Fruit fly (Drosophila melanogaster): Measurements from ENCODE around the gene CG43998.

Gene CG43998

dm6 chr3R:23887572-23887971 is 41.2 kb downstream of the CG43998 start:
- TF ChIP-seq Mnt (GFP tag; optimal IDR thresholded peaks at IDR 0.05) = no peak
- no peak for TF ChIP-seq CG11617 (GFP tag; optimal IDR thresholded peaks at IDR 0.05)
- TF ChIP-seq CG12768 (GFP tag; optimal IDR thresholded peaks at IDR 0.05) = no peak
- TF ChIP-seq CG1620 (GFP tag; optimal IDR thresholded peaks at IDR 0.05) = no peak
- no peak for TF ChIP-seq cnc (optimal IDR thresholded peaks at IDR 0.05)
- no peak for TF ChIP-seq ovo (GFP tag; optimal IDR thresholded peaks at IDR 0.05)
- no peak for TF ChIP-seq CG5204 (GFP tag; optimal IDR thresholded peaks at IDR 0.05)
- no peak for TF ChIP-seq pad (GFP tag; optimal IDR thresholded peaks at IDR 0.05)
- TF ChIP-seq toe (GFP tag; optimal IDR thresholded peaks at IDR 0.05) = no peak
- TF ChIP-seq Clk (GFP tag; optimal IDR thresholded peaks at IDR 0.05) = no peak
- TF ChIP-seq CG7101 (tag; optimal IDR thresholded peaks at IDR 0.05) = no peak
- no peak for TF ChIP-seq Crg-1 (GFP tag; optimal IDR thresholded peaks at IDR 0.05)
- no peak for TF ChIP-seq Hr96 (GFP tag; optimal IDR thresholded peaks at IDR 0.05)
- no peak for TF ChIP-seq tj (GFP tag; optimal IDR thresholded peaks at IDR 0.05)

- TF ChIP-seq pad (GFP tag; optimal IDR thresholded peaks at IDR 0.05) (peak; percentile 51), CG7101 (tag; optimal IDR thresholded peaks at IDR 0.05) (peak; percentile 88), Crg-1 (GFP tag; optimal IDR thresholded peaks at IDR 0.05) (peak; percentile 60), CG1620 (GFP tag; optimal IDR thresholded peaks at IDR 0.05) (peak; percentile 47), bab1 (GFP tag; optimal IDR thresholded peaks at IDR 0.05) (peak; percentile 97), kay (GFP tag; ENCODE audit: borderline replicate concordance) (peak; percentile 66), CG7045 (GFP tag; optimal IDR thresholded peaks at IDR 0.05) (peak; percentile 64), Mnt (GFP tag; optimal IDR thresholded peaks at IDR 0.05) (no peak), CG12768 (GFP tag; optimal IDR thresholded peaks at IDR 0.05) (peak; percentile 44), toe (GFP tag; optimal IDR thresholded peaks at IDR 0.05) (no peak), CG5204 (GFP tag; optimal IDR thresholded peaks at IDR 0.05) (no peak), cnc (optimal IDR thresholded peaks at IDR 0.05) (no peak), cic (GFP tag; optimal IDR thresholded peaks at IDR 0.05) (no peak), Clk (GFP tag; optimal IDR thresholded peaks at IDR 0.05) (no peak), CG33017 (tag; optimal IDR thresholded peaks at IDR 0.05) (peak; percentile 74), Hr96 (GFP tag; optimal IDR thresholded peaks at IDR 0.05) (no peak), CG14711 (tag; optimal IDR thresholded peaks at IDR 0.05) (peak; percentile 90), CG11617 (GFP tag; optimal IDR thresholded peaks at IDR 0.05) (peak; percentile 56), ovo (GFP tag; optimal IDR thresholded peaks at IDR 0.05) (no peak), tj (GFP tag; optimal IDR thresholded peaks at IDR 0.05) (peak; percentile 88)
These were observed 41.7 kb downstream of the CG43998 start for dm6 chr3R:23887096-23887421.

dm6 chr3R:23886270-23887095 is 42.3 kb downstream of the CG43998 start:
- TF ChIP-seq cic (GFP tag; optimal IDR thresholded peaks at IDR 0.05) (no peak), kay (GFP tag; ENCODE audit: borderline replicate concordance) (no peak), Hr96 (GFP tag; optimal IDR thresholded peaks at IDR 0.05) (peak; percentile 37), tj (GFP tag; optimal IDR thresholded peaks at IDR 0.05) (no peak), bab1 (GFP tag; optimal IDR thresholded peaks at IDR 0.05) (peak; percentile 90), CG5204 (GFP tag; optimal IDR thresholded peaks at IDR 0.05) (peak; percentile 11), CG33017 (tag; optimal IDR thresholded peaks at IDR 0.05) (peak; percentile 2), CG14711 (tag; optimal IDR thresholded peaks at IDR 0.05) (peak; percentile 70), toe (GFP tag; optimal IDR thresholded peaks at IDR 0.05) (no peak), CG1620 (GFP tag; optimal IDR thresholded peaks at IDR 0.05) (peak; percentile 44), ovo (GFP tag; optimal IDR thresholded peaks at IDR 0.05) (no peak), pad (GFP tag; optimal IDR thresholded peaks at IDR 0.05) (peak; percentile 82), cnc (optimal IDR thresholded peaks at IDR 0.05) (no peak), CG7101 (tag; optimal IDR thresholded peaks at IDR 0.05) (peak; percentile 71), CG11617 (GFP tag; optimal IDR thresholded peaks at IDR 0.05) (peak; percentile 53), Mnt (GFP tag; optimal IDR thresholded peaks at IDR 0.05) (peak; percentile 20), Crg-1 (GFP tag; optimal IDR thresholded peaks at IDR 0.05) (no peak), Clk (GFP tag; optimal IDR thresholded peaks at IDR 0.05) (no peak), CG7045 (GFP tag; optimal IDR thresholded peaks at IDR 0.05) (no peak), CG12768 (GFP tag; optimal IDR thresholded peaks at IDR 0.05) (no peak)

- no peak for TF ChIP-seq cic (GFP tag; optimal IDR thresholded peaks at IDR 0.05)
- peak; percentile 87 for TF ChIP-seq tj (GFP tag; optimal IDR thresholded peaks at IDR 0.05)
These were observed 43.1 kb downstream of the CG43998 start for dm6 chr3R:23885660-23886059.

dm6 chr3R:23885182-23885581 is 43.6 kb downstream of the CG43998 start:
- TF ChIP-seq Crg-1 (GFP tag; optimal IDR thresholded peaks at IDR 0.05) (no peak), Hr96 (GFP tag; optimal IDR thresholded peaks at IDR 0.05) (no peak), cic (GFP tag; optimal IDR thresholded peaks at IDR 0.05) (no peak), bab1 (GFP tag; optimal IDR thresholded peaks at IDR 0.05) (no peak), tj (GFP tag; optimal IDR thresholded peaks at IDR 0.05) (no peak), pad (GFP tag; optimal IDR thresholded peaks at IDR 0.05) (no peak), cnc (optimal IDR thresholded peaks at IDR 0.05) (no peak), Clk (GFP tag; optimal IDR thresholded peaks at IDR 0.05) (no peak), CG7101 (tag; optimal IDR thresholded peaks at IDR 0.05) (no peak), CG5204 (GFP tag; optimal IDR thresholded peaks at IDR 0.05) (no peak), CG14711 (tag; optimal IDR thresholded peaks at IDR 0.05) (no peak), Mnt (GFP tag; optimal IDR thresholded peaks at IDR 0.05) (no peak), ovo (GFP tag; optimal IDR thresholded peaks at IDR 0.05) (no peak), toe (GFP tag; optimal IDR thresholded peaks at IDR 0.05) (no peak), CG7045 (GFP tag; optimal IDR thresholded peaks at IDR 0.05) (no peak)
